Fruit fly (Drosophila melanogaster) whole organism: ENCODE results near the gene nol.

Experiments used
- CG8478 ChIP-seq: fragments of >200 bp; optimal IDR thresholded peaks from 2 replicates; lab custom pipeline; 2018; ENCODE audit warnings: inconsistent platforms
- psq ChIP-seq: fragments of >200 bp; optimal IDR thresholded peaks from 2 replicates; lab custom pipeline; 2017

DNA sequence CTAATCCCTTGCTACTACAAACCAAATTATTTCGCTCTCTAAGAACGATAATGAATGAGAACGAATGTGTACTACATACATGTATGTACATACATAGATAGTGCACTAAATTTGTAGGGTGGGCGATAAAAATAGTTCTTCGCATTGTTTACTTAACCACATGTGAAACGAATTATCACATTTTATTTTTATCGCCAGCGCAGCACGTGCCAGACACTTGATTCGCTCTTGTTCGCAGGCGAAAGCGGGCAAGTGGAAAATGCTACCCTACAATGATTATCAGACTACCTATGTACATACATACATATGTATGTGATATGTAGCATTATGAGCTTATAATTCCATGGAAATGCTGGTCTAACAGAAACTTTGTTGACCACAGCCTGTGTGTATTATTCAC, 44.8 kb upstream of the nol start:
- no peak for TF ChIP-seq psq (lab: Kevin White, UChicago)
- no peak for TF ChIP-seq CG8478 (lab: Kevin White, UChicago)
